Worm (Caenorhabditis elegans) whole organism, L3 larva: ENCODE results near the gene nhr-98.

Experiments used
- ZK546.5 ChIP-seq: sonication (generic microtip); optimal IDR thresholded peaks from 2 replicates; lab custom pipeline; 2017; ENCODE audit warnings: missing biosample characterization, missing genetic modification characterization
- aly-2 ChIP-seq: fragments of 150-350 bp; optimal IDR thresholded peaks from 2 replicates; lab custom pipeline; 2014; ENCODE audit warnings: missing biosample characterization, missing genetic modification characterization
- ama-1 ChIP-seq: fragments of 150-350 bp; optimal IDR thresholded peaks from 2 replicates; lab custom pipeline; 2018
- ceh-16 ChIP-seq: sonication (generic microtip); optimal IDR thresholded peaks from 2 replicates; lab custom pipeline; 2017; ENCODE audit warnings: missing biosample characterization, missing genetic modification characterization
- ceh-9 ChIP-seq: sonication (generic microtip); optimal IDR thresholded peaks from 2 replicates; lab custom pipeline; 2018; ENCODE audit warnings: missing biosample characterization, missing genetic modification characterization
- daf-12 ChIP-seq: fragments of 150-350 bp; optimal IDR thresholded peaks from 2 replicates; lab custom pipeline; 2014; ENCODE audit warnings: missing biosample characterization, missing genetic modification reagents, missing genetic modification characterization
- egl-5 ChIP-seq: fragments of 150-350 bp; optimal IDR thresholded peaks from 2 replicates; lab custom pipeline; 2017; ENCODE audit warnings: missing biosample characterization, missing genetic modification reagents, missing genetic modification characterization, inconsistent platforms
- elt-2 ChIP-seq: sonication (generic microtip); optimal IDR thresholded peaks from 2 replicates; lab custom pipeline; 2016; ENCODE audit warnings: missing genetic modification reagents, mild to moderate bottlenecking, missing genetic modification characterization, missing compliant biosample characterization
- elt-3 ChIP-seq, 3 experiments: fragments of 150-350 bp in 1 of 3; sonication (generic microtip) in 2 of 3; optimal IDR thresholded peaks; 2 replicates in 2 of 3; 4 replicates in 1 of 3; lab custom pipeline; 2014 to 2017; ENCODE audit warnings: missing biosample characterization in 3 of 3, missing genetic modification characterization in 3 of 3
- eor-1 ChIP-seq, 2 experiments: fragments of 150-350 bp; optimal IDR thresholded peaks; 2 replicates each; lab custom pipeline; 2014 to 2018; ENCODE audit warnings: missing biosample characterization in 2 of 2, missing genetic modification characterization in 2 of 2
- fkh-10 ChIP-seq: sonication (generic microtip); optimal IDR thresholded peaks from 2 replicates; lab custom pipeline; 2017; ENCODE audit warnings: missing biosample characterization, missing genetic modification reagents, missing genetic modification characterization
- fkh-2 ChIP-seq: fragments of 150-350 bp; optimal IDR thresholded peaks from 2 replicates; lab custom pipeline; 2014; ENCODE audit warnings: missing biosample characterization, missing genetic modification reagents, missing genetic modification characterization
- fos-1 ChIP-seq: fragments of 150-350 bp; optimal IDR thresholded peaks from 2 replicates; lab custom pipeline; 2014; ENCODE audit warnings: missing biosample characterization, missing genetic modification characterization
- mdl-1 ChIP-seq: fragments of 150-350 bp; optimal IDR thresholded peaks from 2 replicates; lab custom pipeline; 2014; ENCODE audit warnings: missing biosample characterization, missing genetic modification characterization
- mml-1 ChIP-seq: fragments of 150-350 bp; sonication (generic microtip); optimal IDR thresholded peaks from 3 replicates; lab custom pipeline; 2014; ENCODE audit warnings: missing biosample characterization, missing genetic modification characterization
- nhr-23 ChIP-seq: fragments of 150-350 bp; optimal IDR thresholded peaks from 2 replicates; lab custom pipeline; 2014; ENCODE audit warnings: missing biosample characterization, missing genetic modification reagents, missing genetic modification characterization
- nhr-237 ChIP-seq: fragments of 150-350 bp; optimal IDR thresholded peaks from 2 replicates; lab custom pipeline; 2014; ENCODE audit warnings: missing biosample characterization, missing genetic modification characterization
- nhr-28 ChIP-seq: fragments of 150-350 bp; optimal IDR thresholded peaks from 2 replicates; lab custom pipeline; 2014; ENCODE audit warnings: missing biosample characterization, missing genetic modification characterization
- nhr-43 ChIP-seq: sonication (generic microtip); optimal IDR thresholded peaks from 2 replicates; lab custom pipeline; 2016; ENCODE audit warnings: mild to moderate bottlenecking, missing genetic modification characterization, missing compliant biosample characterization; ENCODE audit not compliant: poor library complexity, severe bottlenecking
- nhr-67 ChIP-seq: fragments of 150-350 bp; optimal IDR thresholded peaks from 2 replicates; lab custom pipeline; 2014; ENCODE audit warnings: missing biosample characterization, missing genetic modification characterization
- nhr-76 ChIP-seq: fragments of 150-350 bp; sonication (generic microtip); optimal IDR thresholded peaks from 5 replicates; lab custom pipeline; 2014; ENCODE audit warnings: missing biosample characterization, missing genetic modification characterization
- pha-4 ChIP-seq: fragments of 150-350 bp; optimal IDR thresholded peaks from 2 replicates; lab custom pipeline; 2014; ENCODE audit warnings: missing biosample characterization, missing genetic modification reagents, missing genetic modification characterization
- pqm-1 ChIP-seq: fragments of 150-350 bp; optimal IDR thresholded peaks from 2 replicates; lab custom pipeline; 2017; ENCODE audit warnings: missing biosample characterization, missing genetic modification characterization, inconsistent platforms
- sea-2 ChIP-seq: fragments of 150-350 bp; sonication (generic microtip); optimal IDR thresholded peaks from 4 replicates; lab custom pipeline; 2014; ENCODE audit warnings: missing biosample characterization, missing genetic modification reagents, missing genetic modification characterization
- skn-1 ChIP-seq: fragments of 150-350 bp; optimal IDR thresholded peaks from 2 replicates; lab custom pipeline; 2014; ENCODE audit warnings: missing biosample characterization, missing genetic modification characterization
- tbx-2 ChIP-seq: sonication (generic microtip); optimal IDR thresholded peaks from 2 replicates; lab custom pipeline; 2016; ENCODE audit warnings: mild to moderate bottlenecking, missing genetic modification characterization, missing compliant biosample characterization
- unc-39 ChIP-seq: sonication (generic microtip); optimal IDR thresholded peaks from 4 replicates; lab custom pipeline; 2017; ENCODE audit warnings: missing biosample characterization, missing genetic modification characterization
- unc-62 ChIP-seq: fragments of 150-350 bp; sonication (generic microtip); optimal IDR thresholded peaks from 4 replicates; lab custom pipeline; 2014; ENCODE audit warnings: missing biosample characterization, missing genetic modification reagents, missing genetic modification characterization
- zag-1 ChIP-seq: fragments of 150-350 bp; optimal IDR thresholded peaks from 2 replicates; lab custom pipeline; 2014; ENCODE audit warnings: missing biosample characterization, missing genetic modification characterization
- ztf-4 ChIP-seq: fragments of 150-350 bp; optimal IDR thresholded peaks from 2 replicates; lab custom pipeline; 2014; ENCODE audit warnings: missing biosample characterization, missing genetic modification characterization

The nhr-98 gene

ce11 chrV:417656-418353, 35.9 kb upstream of the nhr-98 start, which contains the start of gene irg-8:
Gene irg-8 (minus strand): TSS chrV:417706.
- TF ChIP-seq pqm-1 (tag; lab: Kevin White, UChicago) (peak; percentile 25), elt-2 (tag; lab: Kevin White, UChicago) (peak; percentile 77), ztf-4 (tag; lab: Kevin White, UChicago) (no peak), unc-39 (tag; lab: Kevin White, UChicago) (no peak), tbx-2 (tag; lab: Kevin White, UChicago) (no peak)

DNA sequence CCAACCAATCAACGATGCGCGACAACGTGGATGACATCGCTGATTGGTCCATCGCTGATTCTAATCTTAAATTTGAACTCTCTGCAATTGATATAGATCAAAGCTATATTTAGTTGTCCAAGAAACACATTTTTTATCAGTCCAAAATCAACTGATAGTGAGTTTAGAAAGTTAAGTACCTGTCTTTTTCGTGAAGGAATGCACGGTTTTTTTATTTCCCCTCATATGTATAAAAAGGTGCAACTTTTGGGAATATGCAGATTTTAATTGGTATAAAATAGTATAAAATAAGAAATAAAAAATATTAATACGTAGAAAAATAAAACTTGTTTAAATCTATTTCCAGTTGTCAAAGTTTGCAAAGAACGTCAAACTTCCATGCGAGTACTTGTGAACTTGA, 35.2 kb upstream of the nhr-98 start, which contains the start of gene Y39D8A.1:
Gene Y39D8A.1, plus strand, starts transcription at position 301 of the 400 bp plus-strand sequence.
- no peak for TF ChIP-seq tbx-2 (tag; lab: Kevin White, UChicago)
- TF ChIP-seq skn-1 (tag; lab: Kevin White, UChicago), result no peak
- no peak for TF ChIP-seq nhr-23 (tag; lab: Kevin White, UChicago)
- no peak for TF ChIP-seq mml-1 (tag; lab: Kevin White, UChicago)
- no peak for TF ChIP-seq daf-12 (tag; lab: Kevin White, UChicago)
- TF ChIP-seq eor-1 (tag; optimal IDR thresholded peaks at IDR 0.05; lab: Kevin White, UChicago), result no peak
- no peak for TF ChIP-seq elt-3 (tag; optimal IDR thresholded peaks at IDR 0.05; lab: Kevin White, UChicago)

DNA sequence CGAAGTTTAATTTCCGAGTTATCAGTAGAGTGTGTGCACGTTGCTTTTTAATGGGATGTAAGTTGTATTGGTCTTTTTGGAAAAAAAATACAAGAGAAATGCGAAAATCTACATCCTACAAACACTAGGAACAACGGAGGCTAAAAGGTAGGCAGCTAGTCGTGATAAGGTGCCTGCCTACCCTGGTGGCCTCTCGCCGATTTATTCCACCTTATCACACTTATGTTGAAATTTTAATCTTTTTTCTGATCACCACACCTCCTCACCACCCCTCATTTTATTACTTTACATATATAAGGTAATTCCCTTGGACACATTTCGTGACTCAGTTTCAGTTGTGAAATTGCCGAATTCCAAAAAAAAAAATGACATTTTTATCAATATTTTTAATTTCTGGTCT, 31.5 kb upstream of the nhr-98 start, which contains the start of gene dod-20:
Gene dod-20, plus strand, starts transcription at position 301 of the 400 bp plus-strand sequence.
- TF ChIP-seq elt-2 (tag; lab: Kevin White, UChicago) (peak; percentile 61), aly-2 (tag; lab: Kevin White, UChicago) (no peak)

- TF ChIP-seq skn-1 (tag; lab: Kevin White, UChicago) (no peak), nhr-43 (tag; lab: Kevin White, UChicago) (no peak), fkh-10 (GFP tag; lab: Kevin White, UChicago) (no peak), nhr-28 (no peak), fos-1 (tag; lab: Kevin White, UChicago) (no peak), unc-62 (GFP tag; lab: Kevin White, UChicago) (no peak), fkh-2 (tag; lab: Kevin White, UChicago) (no peak), nhr-67 (tag; lab: Kevin White, UChicago) (no peak), nhr-237 (tag; lab: Kevin White, UChicago) (no peak), ZK546.5 (tag; lab: Kevin White, UChicago) (no peak), mdl-1 (tag; lab: Kevin White, UChicago) (no peak), egl-5 (tag; lab: Kevin White, UChicago) (no peak), ceh-9 (tag; lab: Kevin White, UChicago) (no peak), ama-1 (no peak)
Measured at ce11 chrV:424140-424539, 29.5 kb upstream of the nhr-98 start, which contains the start of gene B0554.5. Gene B0554.5 (plus strand): TSS chrV:424440.

DNA sequence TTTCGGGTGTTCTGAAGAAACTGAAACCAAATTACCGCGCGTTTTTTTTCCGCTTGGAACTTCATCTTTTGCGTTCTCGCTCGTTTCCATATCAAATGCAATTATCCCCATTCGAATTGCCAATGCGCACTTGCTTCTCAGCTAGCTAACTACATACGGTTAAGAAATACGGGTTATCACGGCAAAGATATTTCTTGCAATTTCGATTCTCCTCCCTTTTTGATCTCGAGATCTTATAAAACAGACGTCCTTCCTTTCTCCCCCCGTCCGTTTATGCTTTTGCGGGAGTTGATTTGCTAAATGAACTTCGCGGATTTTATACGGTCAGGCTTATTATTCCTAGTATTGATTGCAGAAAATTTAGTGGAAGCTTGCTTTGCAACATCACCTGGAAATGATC, 24.8 kb upstream of the nhr-98 start, which contains the start of gene B0554.4:
Gene B0554.4, plus strand, starts transcription at position 301 of the 400 bp plus-strand sequence.
- TF ChIP-seq nhr-67 (tag; lab: Kevin White, UChicago) (no peak), pha-4 (tag; lab: Kevin White, UChicago) (no peak), daf-12 (tag; lab: Kevin White, UChicago) (no peak), ceh-16 (tag; lab: Kevin White, UChicago) (no peak), aly-2 (tag; lab: Kevin White, UChicago) (no peak), fkh-10 (GFP tag; lab: Kevin White, UChicago) (no peak), sea-2 (GFP tag; lab: Kevin White, UChicago) (no peak), ceh-9 (tag; lab: Kevin White, UChicago) (no peak), fos-1 (tag; lab: Kevin White, UChicago) (no peak), unc-39 (tag; lab: Kevin White, UChicago) (no peak), ztf-4 (tag; lab: Kevin White, UChicago) (no peak), zag-1 (no peak), eor-1 (tag; optimal IDR thresholded peaks at IDR 0.05; lab: Kevin White, UChicago) (no peak), nhr-76 (tag; lab: Kevin White, UChicago) (no peak)
